Fruit fly (Drosophila melanogaster): ENCODE data around the gene Usp5.

- TF ChIP-seq pad (GFP tag; optimal IDR thresholded peaks at IDR 0.05) (no peak), CG7045 (GFP tag; optimal IDR thresholded peaks at IDR 0.05) (no peak), CG1620 (GFP tag; optimal IDR thresholded peaks at IDR 0.05) (no peak)
These were observed 24.3 kb upstream of the Usp5 start, which contains the start of gene CG14963 for dm6 chr3L:3172445-3172844.
